Fruit fly (Drosophila melanogaster) whole organism, embryonic: ENCODE measurements around the gene Dhod.

ENCODE experiments used
- Aef1 ChIP-seq: fragments of 200-800 bp; sonication (Bioruptor generic); IDR thresholded peaks from 3 replicates; pipeline ENCODE4 v1.3.6; 2022; ENCODE audit warnings: missing biosample characterization, missing genetic modification characterization
- Asciz ChIP-seq: fragments of 200-800 bp; sonication (Bioruptor generic); optimal IDR thresholded peaks from 2 replicates; lab custom pipeline; 2017; ENCODE audit warnings: missing biosample characterization, mild to moderate bottlenecking, missing genetic modification characterization, missing genetic modification reagents
- CG1024 ChIP-seq: fragments of 200-800 bp; sonication (Bioruptor generic); IDR thresholded peaks from 2 replicates; pipeline ENCODE4 v1.3.6; 2022; ENCODE audit warnings: missing biosample characterization, missing genetic modification characterization
- CG10654 ChIP-seq: fragments of 200-800 bp; sonication (Bioruptor generic); optimal IDR thresholded peaks from 2 replicates; lab custom pipeline; 2016; ENCODE audit warnings: missing biosample characterization, missing genetic modification characterization
- CG12659 ChIP-seq: fragments of 200-800 bp; sonication (Bioruptor generic); optimal IDR thresholded peaks from 3 replicates; lab custom pipeline; 2017; ENCODE audit warnings: mild to moderate bottlenecking, missing biosample characterization, missing genetic modification reagents, missing genetic modification characterization
- CG14860 ChIP-seq: fragments of 200-800 bp; sonication (Bioruptor generic); IDR thresholded peaks from 3 replicates; pipeline ENCODE4 v1.3.6; 2022; ENCODE audit warnings: missing biosample characterization, missing genetic modification characterization; ENCODE audit not compliant: partially characterized antibody
- CG15479 ChIP-seq: fragments of 200-800 bp; sonication (Bioruptor generic); optimal IDR thresholded peaks from 3 replicates; lab custom pipeline; 2019; ENCODE audit warnings: missing biosample characterization, mild to moderate bottlenecking, missing genetic modification characterization, moderate library complexity
- CG15514 ChIP-seq: fragments of 200-800 bp; sonication (Bioruptor generic); optimal IDR thresholded peaks from 3 replicates; lab custom pipeline; 2017; ENCODE audit warnings: missing biosample characterization, missing genetic modification characterization, mild to moderate bottlenecking, moderate library complexity, missing genetic modification reagents
- CG17385 ChIP-seq: fragments of 200-800 bp; sonication (Bioruptor generic); optimal IDR thresholded peaks from 3 replicates; lab custom pipeline; 2018; ENCODE audit warnings: missing biosample characterization, mild to moderate bottlenecking, missing genetic modification characterization
- CG17912 ChIP-seq: fragments of 200-800 bp; sonication (Bioruptor generic); optimal IDR thresholded peaks from 2 replicates; lab custom pipeline; 2018; ENCODE audit warnings: missing biosample characterization, mild to moderate bottlenecking, missing genetic modification characterization
- CG18011 ChIP-seq: fragments of 200-800 bp; sonication (Bioruptor generic); optimal IDR thresholded peaks from 2 replicates; lab custom pipeline; 2017; ENCODE audit warnings: missing biosample characterization, missing genetic modification characterization, mild to moderate bottlenecking, moderate library complexity, missing genotype
- CG1832 ChIP-seq: fragments of 200-800 bp; sonication (Bioruptor generic); optimal IDR thresholded peaks from 2 replicates; lab custom pipeline; 2017; ENCODE audit warnings: missing biosample characterization, mild to moderate bottlenecking, missing genetic modification characterization, inconsistent platforms
- CG30020 ChIP-seq: fragments of 200-800 bp; optimal IDR thresholded peaks from 2 replicates; lab custom pipeline; 2019; ENCODE audit warnings: missing biosample characterization, mild to moderate bottlenecking, missing genetic modification characterization, moderate library complexity
- CG3163 ChIP-seq: fragments of 200-800 bp; sonication (Bioruptor generic); optimal IDR thresholded peaks from 3 replicates; lab custom pipeline; 2016; ENCODE audit warnings: missing biosample characterization, missing genetic modification characterization
- CG33557 ChIP-seq: fragments of 200-800 bp; sonication (Bioruptor generic); optimal IDR thresholded peaks from 2 replicates; lab custom pipeline; 2019; ENCODE audit warnings: missing biosample characterization, mild to moderate bottlenecking, missing genetic modification characterization, moderate library complexity
- CG42726 ChIP-seq: fragments of 200-800 bp; sonication (Bioruptor generic); IDR thresholded peaks from 2 replicates; pipeline ENCODE4 v1.3.6; 2022; ENCODE audit warnings: missing biosample characterization, missing genetic modification characterization; ENCODE audit not compliant: partially characterized antibody
- CG4282 ChIP-seq: fragments of 200-800 bp; sonication (Bioruptor generic); optimal IDR thresholded peaks from 2 replicates; lab custom pipeline; 2016; ENCODE audit warnings: missing biosample characterization, missing genetic modification characterization
- CG4328 ChIP-seq: fragments of 200-800 bp; sonication (Bioruptor generic); optimal IDR thresholded peaks from 3 replicates; lab custom pipeline; 2017; ENCODE audit warnings: missing biosample characterization, missing genetic modification reagents, missing genetic modification characterization
- CG7928 ChIP-seq: fragments of 200-800 bp; sonication (Bioruptor generic); optimal IDR thresholded peaks from 2 replicates; lab custom pipeline; 2017; ENCODE audit warnings: missing biosample characterization, mild to moderate bottlenecking, missing genetic modification characterization
- CG7987 ChIP-seq: fragments of 200-800 bp; sonication (Bioruptor generic); optimal IDR thresholded peaks from 2 replicates; lab custom pipeline; 2018; ENCODE audit warnings: missing biosample characterization, mild to moderate bottlenecking, missing genetic modification characterization, moderate library complexity
- CG8924 ChIP-seq: fragments of 200-800 bp; optimal IDR thresholded peaks from 3 replicates; lab custom pipeline; 2019; ENCODE audit warnings: missing biosample characterization, mild to moderate bottlenecking, missing genetic modification characterization, moderate library complexity
- Dip3 ChIP-seq: fragments of 200-800 bp; sonication (Bioruptor generic); optimal IDR thresholded peaks from 3 replicates; lab custom pipeline; 2016; ENCODE audit warnings: missing biosample characterization, missing genetic modification characterization
- Dll ChIP-seq: fragments of 200-800 bp; sonication (Bioruptor generic); IDR thresholded peaks from 4 replicates; pipeline ENCODE4 v1.3.6; 2022; ENCODE audit warnings: missing biosample characterization, missing genetic modification characterization; ENCODE audit not compliant: partially characterized antibody
- Dref ChIP-seq: fragments of 200-800 bp; sonication (Bioruptor generic); IDR thresholded peaks from 2 replicates; pipeline ENCODE4 v1.3.6; 2022; ENCODE audit warnings: missing biosample characterization, missing genetic modification characterization
- Kr ChIP-seq: fragments of 200-800 bp; sonication (Bioruptor generic); optimal IDR thresholded peaks from 2 replicates; lab custom pipeline; 2017; ENCODE audit warnings: missing biosample characterization, mild to moderate bottlenecking, missing genetic modification characterization
- Mes4 ChIP-seq: fragments of 200-800 bp; sonication (Bioruptor generic); optimal IDR thresholded peaks from 2 replicates; lab custom pipeline; 2016; ENCODE audit warnings: missing biosample characterization, missing genetic modification characterization
- NK7.1 ChIP-seq: fragments of 200-800 bp; sonication (Bioruptor generic); optimal IDR thresholded peaks from 3 replicates; lab custom pipeline; 2016; ENCODE audit warnings: missing biosample characterization, missing genetic modification characterization
- Opbp ChIP-seq: fragments of 200-800 bp; sonication (Bioruptor generic); IDR thresholded peaks from 3 replicates; pipeline ENCODE4 v1.3.6; 2022; ENCODE audit warnings: missing biosample characterization, missing genetic modification characterization; ENCODE audit not compliant: partially characterized antibody
- Side ChIP-seq: fragments of 200-800 bp; sonication (Bioruptor generic); optimal IDR thresholded peaks from 2 replicates; lab custom pipeline; 2016; ENCODE audit warnings: missing biosample characterization, missing genetic modification characterization
- Stat92E ChIP-seq, 3 experiments: fragments of >200 bp in 2 of 3; fragments of 200-800 bp in 1 of 3; sonication (Bioruptor generic) in 1 of 3; optimal IDR thresholded peaks; 2 replicates each; lab custom pipeline; 2017 to 2019; ENCODE audit warnings: missing biosample characterization in 3 of 3, missing genetic modification characterization in 3 of 3, mild to moderate bottlenecking in 1 of 3, moderate library complexity in 1 of 3
- Tbp ChIP-seq: fragments of >200 bp; optimal IDR thresholded peaks from 2 replicates; lab custom pipeline; 2018; ENCODE audit warnings: missing biosample characterization, missing genetic modification characterization
- amos ChIP-seq: fragments of 200-800 bp; sonication (Bioruptor generic); IDR thresholded peaks from 2 replicates; pipeline ENCODE4 v1.3.6; 2022; ENCODE audit warnings: missing biosample characterization, missing genetic modification characterization; ENCODE audit not compliant: partially characterized antibody
- btn ChIP-seq: fragments of 200-800 bp; sonication (Bioruptor generic); optimal IDR thresholded peaks from 2 replicates; lab custom pipeline; 2016; ENCODE audit warnings: missing biosample characterization, missing genetic modification characterization
- croc ChIP-seq: fragments of 200-800 bp; sonication (Bioruptor generic); conservative IDR thresholded peaks from 3 replicates; pipeline ENCODE4 v1.3.6; 2022; ENCODE audit warnings: missing biosample characterization, missing genetic modification characterization
- crp ChIP-seq, 2 experiments: fragments of 200-800 bp; sonication (Bioruptor generic); optimal IDR thresholded peaks; 2 replicates in 1 of 2; 3 replicates in 1 of 2; lab custom pipeline; 2017; ENCODE audit warnings: missing biosample characterization in 2 of 2, missing genetic modification characterization in 2 of 2, mild to moderate bottlenecking in 1 of 2, moderate library complexity in 1 of 2
- cwo ChIP-seq: fragments of 200-800 bp; sonication (Bioruptor generic); optimal IDR thresholded peaks from 3 replicates; lab custom pipeline; 2017; ENCODE audit warnings: missing biosample characterization, missing genetic modification characterization, mild to moderate bottlenecking, moderate library complexity, missing genetic modification reagents
- gce ChIP-seq: fragments of 200-800 bp; sonication (Bioruptor generic); IDR thresholded peaks from 3 replicates; pipeline ENCODE4 v1.3.6; 2022; ENCODE audit warnings: missing biosample characterization, missing genetic modification characterization
- grn ChIP-seq: fragments of 200-800 bp; sonication (Bioruptor generic); optimal IDR thresholded peaks from 3 replicates; lab custom pipeline; 2017; ENCODE audit warnings: missing biosample characterization, missing genetic modification characterization
- h ChIP-seq: fragments of >200 bp; optimal IDR thresholded peaks from 2 replicates; lab custom pipeline; 2017
- hb ChIP-seq: fragments of 200-800 bp; sonication (Bioruptor generic); IDR thresholded peaks from 3 replicates; pipeline ENCODE4 v1.3.6; 2022; ENCODE audit warnings: missing biosample characterization, missing genetic modification characterization; ENCODE audit not compliant: partially characterized antibody
- lab ChIP-seq: fragments of 200-800 bp; sonication (Bioruptor generic); optimal IDR thresholded peaks from 3 replicates; lab custom pipeline; 2017; ENCODE audit warnings: missing biosample characterization, missing genetic modification characterization, mild to moderate bottlenecking, moderate library complexity, missing genetic modification reagents
- prd ChIP-seq, 3 experiments: fragments of >200 bp in 2 of 3; fragments of 200-800 bp in 1 of 3; sonication (Bioruptor generic) in 1 of 3; optimal IDR thresholded peaks in 2 of 3; IDR thresholded peaks in 1 of 3; 2 replicates in 2 of 3; 3 replicates in 1 of 3; pipeline versions ENCODE4 v1.3.6 to Lab custom; 2017 to 2022; ENCODE audit warnings: missing biosample characterization in 1 of 3, missing genetic modification characterization in 1 of 3
- pros ChIP-seq: fragments of 200-800 bp; sonication (Bioruptor generic); optimal IDR thresholded peaks from 3 replicates; lab custom pipeline; 2019; ENCODE audit warnings: missing biosample characterization, mild to moderate bottlenecking, missing genetic modification characterization, moderate library complexity
- psq ChIP-seq: fragments of 200-800 bp; sonication (Bioruptor generic); optimal IDR thresholded peaks from 2 replicates; lab custom pipeline; 2017; ENCODE audit warnings: missing biosample characterization, missing genetic modification characterization
- row ChIP-seq: fragments of 200-800 bp; sonication (Bioruptor generic); IDR thresholded peaks from 3 replicates; pipeline ENCODE4 v1.3.6; 2022; ENCODE audit warnings: missing biosample characterization, missing genetic modification characterization
- trh ChIP-seq: fragments of 200-800 bp; sonication (Bioruptor generic); optimal IDR thresholded peaks from 2 replicates; lab custom pipeline; 2016; ENCODE audit warnings: missing biosample characterization, missing genetic modification characterization
- vvl ChIP-seq: fragments of 200-800 bp; sonication (Bioruptor generic); IDR thresholded peaks from 2 replicates; pipeline ENCODE4 v1.3.6; 2022; ENCODE audit warnings: missing biosample characterization, missing genetic modification characterization

The Dhod gene

dm6 chr3R:8659907-8660660 is 7.4 kb upstream of the Dhod start (continued):
- TF ChIP-seq trh (no peak), CG10654 (GFP tag; lab: Kevin White, UChicago) (peak; percentile 23), Dll (peak; percentile 81), CG1832 (GFP tag; lab: Kevin White, UChicago) (no peak), NK7.1 (no peak), amos (GFP tag; lab: Robert Waterston, UW) (peak; percentile 96), pros (GFP tag; lab: Kevin White, UChicago) (peak; percentile 35), hb (GFP tag; lab: Robert Waterston, UW) (peak; percentile 94), CG1024 (0 out of 2 replicates have a peak, but pooled peaks have one; percentile 6), psq (GFP tag; lab: Kevin White, UChicago) (no peak), prd (optimal IDR thresholded peaks at IDR 0.05; lab: Kevin White, UChicago) (no peak), prd (GFP tag; IDR thresholded peaks at IDR 0.05; lab: Robert Waterston, UW) (peak; percentile 55; the same call in 2 of the 3 replicates), CG14860 (GFP tag; lab: Robert Waterston, UW) (peak; percentile 78), Opbp (GFP tag; lab: Robert Waterston, UW) (peak; percentile 94), btn (GFP tag; lab: Kevin White, UChicago) (no peak), CG8924 (tag; lab: Kevin White, UChicago) (peak; percentile 48), Kr (GFP tag; lab: Kevin White, UChicago) (no peak), CG17385 (GFP tag; lab: Kevin White, UChicago) (peak; percentile 37), Asciz (GFP tag; lab: Kevin White, UChicago) (no peak), CG30020 (tag; lab: Kevin White, UChicago) (peak; percentile 42), CG33557 (peak; percentile 51), CG12659 (peak; percentile 84), CG7987 (GFP tag; lab: Kevin White, UChicago) (peak; percentile 93), CG42726 (GFP tag; lab: Robert Waterston, UW) (peak; percentile 95), CG18011 (GFP tag; lab: Kevin White, UChicago) (peak; percentile 22), CG15479 (GFP tag; lab: Kevin White, UChicago) (peak; percentile 67), grn (GFP tag; lab: Kevin White, UChicago) (no peak), Aef1 (GFP tag; lab: Robert Waterston, UW) (no peak), Dref (GFP tag; lab: Robert Waterston, UW) (peak; percentile 99), Side (GFP tag; lab: Kevin White, UChicago) (peak; percentile 73), Dip3 (peak; percentile 27), CG4282 (peak; percentile 43), h (lab: Kevin White, UChicago) (no peak), Tbp (GFP tag; lab: Kevin White, UChicago) (no peak), gce (GFP tag; lab: Robert Waterston, UW) (peak; percentile 49; the same call in 1 of the 3 replicates), CG3163 (GFP tag; lab: Kevin White, UChicago) (peak; percentile 52), row (GFP tag; lab: Robert Waterston, UW) (peak; percentile 55), vvl (peak; percentile 71), CG4328 (GFP tag; lab: Kevin White, UChicago) (no peak), CG15514 (GFP tag; lab: Kevin White, UChicago) (peak; percentile 96), Stat92E (GFP tag; optimal IDR thresholded peaks at IDR 0.05; lab: Kevin White, UChicago) (peak in 1 of 3 experiments; percentile 59), croc (no peak), Mes4 (GFP tag; lab: Kevin White, UChicago) (peak; percentile 26), CG17912 (GFP tag; lab: Kevin White, UChicago) (peak; percentile 32), cwo (GFP tag; lab: Kevin White, UChicago) (peak; percentile 49), CG7928 (GFP tag; lab: Kevin White, UChicago) (peak; percentile 87), lab (GFP tag; lab: Kevin White, UChicago) (peak; percentile 83), crp (GFP tag; optimal IDR thresholded peaks at IDR 0.05; lab: Kevin White, UChicago) (peak in 1 of 2 experiments; percentile 74)
